Worm (Caenorhabditis elegans) whole organism, mixed stage, embryonic: ENCODE results near the gene dnj-24.

Experiments
- nhr-28 ChIP-seq: fragments of 150-350 bp; optimal IDR thresholded peaks from 2 replicates; lab custom pipeline; 2014; ENCODE audit warnings: missing biosample characterization, missing genetic modification characterization
- tbx-8 ChIP-seq: fragments of 200-800 bp; sonication (Bioruptor generic); optimal IDR thresholded peaks from 2 replicates; lab custom pipeline; 2018; ENCODE audit warnings: mild to moderate bottlenecking, missing genetic modification characterization, moderate library complexity, missing compliant biosample characterization
- ztf-11 ChIP-seq: fragments of 150-350 bp; optimal IDR thresholded peaks from 2 replicates; lab custom pipeline; 2014; ENCODE audit warnings: missing biosample characterization, missing genetic modification characterization

DNA sequence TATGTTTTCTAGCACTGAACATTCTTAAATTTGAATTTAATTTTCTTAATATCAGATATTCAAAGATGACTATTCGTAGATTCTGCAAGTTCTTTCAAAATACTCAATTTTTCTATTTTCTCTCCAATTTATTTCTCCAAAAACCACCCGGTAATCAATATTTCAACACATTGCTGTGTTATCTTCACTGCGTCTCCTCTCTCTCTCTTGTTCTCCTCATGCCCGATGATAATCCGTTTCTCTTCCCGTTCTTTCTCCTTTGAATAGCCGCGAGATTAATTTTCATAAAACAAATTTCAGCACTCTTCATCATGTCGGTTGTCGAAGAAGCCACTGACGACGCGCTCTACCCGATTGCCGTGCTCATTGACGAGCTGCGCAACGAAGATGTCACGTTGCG is 26.5 kb upstream of the dnj-24 start, which contains the start of gene paa-1:
- no peak for TF ChIP-seq tbx-8 (GFP tag; lab: Kevin White, UChicago)
- no peak for TF ChIP-seq nhr-28 (tag; lab: Kevin White, UChicago)
- no peak for TF ChIP-seq ztf-11 (tag; lab: Kevin White, UChicago)
